Fruit fly (Drosophila melanogaster) whole organism, embryonic: Measurements from ENCODE around the gene ND-39.

Experiments used
- ATbp ChIP-seq: fragments of 200-800 bp; sonication (Bioruptor generic); optimal IDR thresholded peaks from 2 replicates; lab custom pipeline; 2017; ENCODE audit warnings: missing biosample characterization, mild to moderate bottlenecking, missing genetic modification characterization, missing genetic modification reagents
- Aef1 ChIP-seq: fragments of 200-800 bp; sonication (Bioruptor generic); IDR thresholded peaks from 3 replicates; pipeline ENCODE4 v1.3.6; 2022; ENCODE audit warnings: missing biosample characterization, missing genetic modification characterization
- Blimp-1 ChIP-seq: fragments of 200-800 bp; sonication (Bioruptor generic); optimal IDR thresholded peaks from 3 replicates; lab custom pipeline; 2018; ENCODE audit warnings: missing biosample characterization, missing genetic modification characterization, mild to moderate bottlenecking, moderate library complexity, missing genetic modification reagents
- CG10274 ChIP-seq: fragments of 200-800 bp; sonication (Bioruptor generic); optimal IDR thresholded peaks from 3 replicates; lab custom pipeline; 2017; ENCODE audit warnings: missing biosample characterization, mild to moderate bottlenecking, missing genetic modification characterization
- CG10321 ChIP-seq: fragments of 200-800 bp; sonication (Bioruptor generic); IDR thresholded peaks from 2 replicates; pipeline ENCODE4 v1.3.6; 2022; ENCODE audit warnings: missing biosample characterization, missing genetic modification characterization
- CG10366 ChIP-seq: fragments of 200-800 bp; sonication (Bioruptor generic); IDR thresholded peaks from 2 replicates; pipeline ENCODE4 v1.3.6; 2022; ENCODE audit warnings: missing biosample characterization, missing genetic modification characterization
- CG11560 ChIP-seq: fragments of 200-800 bp; sonication (Bioruptor generic); IDR thresholded peaks from 3 replicates; pipeline ENCODE4 v1.3.6; 2022; ENCODE audit warnings: missing biosample characterization, missing genetic modification characterization
- CG12942 ChIP-seq: fragments of 200-800 bp; sonication (Bioruptor generic); optimal IDR thresholded peaks from 3 replicates; lab custom pipeline; 2016; ENCODE audit warnings: missing biosample characterization, missing genetic modification characterization
- CG14667 ChIP-seq: fragments of 200-800 bp; sonication (Bioruptor generic); IDR thresholded peaks from 2 replicates; pipeline ENCODE4 v1.3.6; 2022; ENCODE audit warnings: missing biosample characterization, missing genetic modification characterization
- CG14860 ChIP-seq: fragments of 200-800 bp; sonication (Bioruptor generic); IDR thresholded peaks from 3 replicates; pipeline ENCODE4 v1.3.6; 2022; ENCODE audit warnings: missing biosample characterization, missing genetic modification characterization; ENCODE audit not compliant: partially characterized antibody
- CG15696 ChIP-seq: fragments of 200-800 bp; sonication (Bioruptor generic); optimal IDR thresholded peaks from 2 replicates; lab custom pipeline; 2019; ENCODE audit warnings: missing biosample characterization, mild to moderate bottlenecking, missing genetic modification characterization, moderate library complexity
- CG17359 ChIP-seq: fragments of 200-800 bp; sonication (Bioruptor generic); optimal IDR thresholded peaks from 3 replicates; lab custom pipeline; 2018; ENCODE audit warnings: missing biosample characterization, mild to moderate bottlenecking, missing genetic modification characterization, moderate library complexity
- CG1792 ChIP-seq: fragments of 200-800 bp; sonication (Bioruptor generic); optimal IDR thresholded peaks from 2 replicates; lab custom pipeline; 2016; ENCODE audit warnings: missing biosample characterization, missing genetic modification characterization
- CG18619 ChIP-seq: fragments of 200-800 bp; sonication (Bioruptor generic); optimal IDR thresholded peaks from 3 replicates; lab custom pipeline; 2017; ENCODE audit warnings: missing biosample characterization, mild to moderate bottlenecking, missing genetic modification characterization
- CG31441 ChIP-seq: fragments of 200-800 bp; sonication (Bioruptor generic); IDR thresholded peaks from 2 replicates; pipeline ENCODE4 v1.3.6; 2022; ENCODE audit warnings: missing biosample characterization, missing genetic modification characterization
- CG33213 ChIP-seq: fragments of 200-800 bp; sonication (Bioruptor generic); optimal IDR thresholded peaks from 3 replicates; lab custom pipeline; 2016; ENCODE audit warnings: missing biosample characterization, missing genetic modification characterization
- CG3726 ChIP-seq: fragments of 200-800 bp; sonication (Bioruptor generic); IDR thresholded peaks from 3 replicates; pipeline ENCODE4, ENCODE4 v1.3.6; 2022; ENCODE audit warnings: missing biosample characterization, missing genetic modification characterization
- CG42726 ChIP-seq: fragments of 200-800 bp; sonication (Bioruptor generic); IDR thresholded peaks from 2 replicates; pipeline ENCODE4 v1.3.6; 2022; ENCODE audit warnings: missing biosample characterization, missing genetic modification characterization; ENCODE audit not compliant: partially characterized antibody
- CG6654 ChIP-seq: fragments of 200-800 bp; sonication (Bioruptor generic); optimal IDR thresholded peaks from 2 replicates; lab custom pipeline; 2017; ENCODE audit warnings: missing biosample characterization, mild to moderate bottlenecking, missing genetic modification characterization
- CG8359 ChIP-seq: fragments of 200-800 bp; sonication (Bioruptor generic); optimal IDR thresholded peaks from 2 replicates; lab custom pipeline; 2017; ENCODE audit warnings: missing biosample characterization, mild to moderate bottlenecking, missing genetic modification characterization, borderline replicate concordance
- Dbx ChIP-seq: fragments of 200-800 bp; sonication (Bioruptor generic); IDR thresholded peaks from 3 replicates; pipeline ENCODE4 v1.3.6; 2022; ENCODE audit warnings: missing biosample characterization, missing genetic modification characterization
- Dip3 ChIP-seq: fragments of 200-800 bp; sonication (Bioruptor generic); optimal IDR thresholded peaks from 3 replicates; lab custom pipeline; 2016; ENCODE audit warnings: missing biosample characterization, missing genetic modification characterization
- Drgx ChIP-seq: fragments of 200-800 bp; sonication (Bioruptor generic); IDR thresholded peaks from 2 replicates; pipeline ENCODE4 v1.3.6; 2022; ENCODE audit warnings: missing biosample characterization, missing genetic modification characterization
- E2f2 ChIP-seq: fragments of 200-800 bp; sonication (Bioruptor generic); IDR thresholded peaks from 2 replicates; pipeline ENCODE4 v1.3.6; 2022; ENCODE audit warnings: missing biosample characterization, missing genetic modification characterization
- ERR ChIP-seq: fragments of 200-800 bp; sonication (Bioruptor generic); optimal IDR thresholded peaks from 2 replicates; lab custom pipeline; 2016; ENCODE audit warnings: missing biosample characterization, missing genetic modification characterization
- Fer2 ChIP-seq: fragments of 200-800 bp; sonication (Bioruptor generic); optimal IDR thresholded peaks from 2 replicates; lab custom pipeline; 2018; ENCODE audit warnings: missing biosample characterization, mild to moderate bottlenecking, missing genetic modification characterization, moderate library complexity
- Gsc ChIP-seq: fragments of 200-800 bp; sonication (Bioruptor generic); IDR thresholded peaks from 2 replicates; pipeline ENCODE4 v1.3.6; 2022; ENCODE audit warnings: missing biosample characterization, missing genetic modification characterization
- Hr3 ChIP-seq: fragments of 200-800 bp; sonication (Bioruptor generic); optimal IDR thresholded peaks from 3 replicates; lab custom pipeline; 2016; ENCODE audit warnings: missing biosample characterization, missing genetic modification characterization
- Kr ChIP-seq: fragments of 200-800 bp; sonication (Bioruptor generic); optimal IDR thresholded peaks from 2 replicates; lab custom pipeline; 2017; ENCODE audit warnings: missing biosample characterization, mild to moderate bottlenecking, missing genetic modification characterization
- Mrtf ChIP-seq: fragments of 200-800 bp; sonication (Bioruptor generic); IDR thresholded peaks from 3 replicates; pipeline ENCODE4 v1.3.6; 2022; ENCODE audit warnings: missing biosample characterization, missing genetic modification characterization
- Rfx ChIP-seq: fragments of 200-800 bp; sonication (Bioruptor generic); IDR thresholded peaks from 2 replicates; pipeline ENCODE4 v1.3.6; 2022; ENCODE audit warnings: missing biosample characterization, missing genetic modification characterization
- Vsx1 ChIP-seq: fragments of 200-800 bp; sonication (Bioruptor generic); optimal IDR thresholded peaks from 2 replicates; lab custom pipeline; 2017; ENCODE audit warnings: missing biosample characterization, mild to moderate bottlenecking, missing genetic modification characterization, missing genetic modification reagents
- aop ChIP-seq: fragments of 200-800 bp; sonication (Bioruptor generic); IDR thresholded peaks from 2 replicates; pipeline ENCODE4 v1.3.6; 2022; ENCODE audit warnings: missing biosample characterization, missing genetic modification characterization
- ap ChIP-seq: fragments of 200-800 bp; sonication (Bioruptor generic); IDR thresholded peaks from 2 replicates; pipeline ENCODE4 v1.3.6; 2022; ENCODE audit warnings: missing biosample characterization, missing genetic modification characterization
- ato ChIP-seq: fragments of 200-800 bp; sonication (Bioruptor generic); IDR thresholded peaks from 2 replicates; pipeline ENCODE4 v1.3.6; 2022; ENCODE audit warnings: missing biosample characterization, missing genetic modification characterization; ENCODE audit not compliant: partially characterized antibody
- bbx ChIP-seq: fragments of 200-800 bp; sonication (Bioruptor generic); IDR thresholded peaks from 2 replicates; pipeline ENCODE4 v1.3.6; 2022; ENCODE audit warnings: missing biosample characterization, missing genetic modification characterization; ENCODE audit not compliant: partially characterized antibody
- dysf ChIP-seq: fragments of 200-800 bp; sonication (Bioruptor generic); IDR thresholded peaks from 3 replicates; pipeline ENCODE4 v1.3.6; 2022; ENCODE audit warnings: missing biosample characterization, missing genetic modification characterization
- eve ChIP-seq, 2 experiments: fragments of >200 bp; optimal IDR thresholded peaks; 2 replicates each; lab custom pipeline; 2017; ENCODE audit warnings: missing biosample characterization in 2 of 2, missing genetic modification characterization in 2 of 2
- eyg ChIP-seq: fragments of 200-800 bp; sonication (Bioruptor generic); optimal IDR thresholded peaks from 3 replicates; lab custom pipeline; 2016; ENCODE audit warnings: missing biosample characterization, missing genetic modification characterization
- fd96Cb ChIP-seq: fragments of 200-800 bp; sonication (Bioruptor generic); optimal IDR thresholded peaks from 2 replicates; lab custom pipeline; 2018; ENCODE audit warnings: missing biosample characterization, mild to moderate bottlenecking, missing genetic modification characterization, moderate library complexity
- gem ChIP-seq: fragments of 200-800 bp; sonication (Bioruptor generic); optimal IDR thresholded peaks from 2 replicates; lab custom pipeline; 2019; ENCODE audit warnings: missing biosample characterization, mild to moderate bottlenecking, missing genetic modification characterization, moderate library complexity
- gt ChIP-seq: fragments of 200-800 bp; sonication (Bioruptor generic); IDR thresholded peaks from 2 replicates; pipeline ENCODE4 v1.3.6; 2022; ENCODE audit warnings: missing biosample characterization, missing genetic modification characterization
- p53 ChIP-seq: fragments of 200-800 bp; sonication (Bioruptor generic); optimal IDR thresholded peaks from 2 replicates; lab custom pipeline; 2016; ENCODE audit warnings: missing biosample characterization, missing genetic modification characterization
- pb ChIP-seq: fragments of 200-800 bp; sonication (Bioruptor generic); optimal IDR thresholded peaks from 3 replicates; lab custom pipeline; 2016; ENCODE audit warnings: missing biosample characterization, missing genetic modification characterization
- salm ChIP-seq: fragments of 200-800 bp; sonication (Bioruptor generic); optimal IDR thresholded peaks from 2 replicates; lab custom pipeline; 2018; ENCODE audit warnings: missing biosample characterization, mild to moderate bottlenecking, missing genetic modification characterization
- ssp ChIP-seq: fragments of 200-800 bp; sonication (Bioruptor generic); IDR thresholded peaks from 2 replicates; pipeline ENCODE4 v1.3.6; 2022; ENCODE audit warnings: missing biosample characterization, missing genetic modification characterization
- stwl ChIP-seq: fragments of 200-800 bp; sonication (Bioruptor generic); optimal IDR thresholded peaks from 3 replicates; lab custom pipeline; 2018; ENCODE audit warnings: missing biosample characterization, mild to moderate bottlenecking, missing genetic modification characterization, moderate library complexity
- twi ChIP-seq: fragments of 200-800 bp; optimal IDR thresholded peaks from 2 replicates; lab custom pipeline; 2019; ENCODE audit warnings: missing biosample characterization, mild to moderate bottlenecking, missing genetic modification characterization, moderate library complexity

ND-39 gene

DNA sequence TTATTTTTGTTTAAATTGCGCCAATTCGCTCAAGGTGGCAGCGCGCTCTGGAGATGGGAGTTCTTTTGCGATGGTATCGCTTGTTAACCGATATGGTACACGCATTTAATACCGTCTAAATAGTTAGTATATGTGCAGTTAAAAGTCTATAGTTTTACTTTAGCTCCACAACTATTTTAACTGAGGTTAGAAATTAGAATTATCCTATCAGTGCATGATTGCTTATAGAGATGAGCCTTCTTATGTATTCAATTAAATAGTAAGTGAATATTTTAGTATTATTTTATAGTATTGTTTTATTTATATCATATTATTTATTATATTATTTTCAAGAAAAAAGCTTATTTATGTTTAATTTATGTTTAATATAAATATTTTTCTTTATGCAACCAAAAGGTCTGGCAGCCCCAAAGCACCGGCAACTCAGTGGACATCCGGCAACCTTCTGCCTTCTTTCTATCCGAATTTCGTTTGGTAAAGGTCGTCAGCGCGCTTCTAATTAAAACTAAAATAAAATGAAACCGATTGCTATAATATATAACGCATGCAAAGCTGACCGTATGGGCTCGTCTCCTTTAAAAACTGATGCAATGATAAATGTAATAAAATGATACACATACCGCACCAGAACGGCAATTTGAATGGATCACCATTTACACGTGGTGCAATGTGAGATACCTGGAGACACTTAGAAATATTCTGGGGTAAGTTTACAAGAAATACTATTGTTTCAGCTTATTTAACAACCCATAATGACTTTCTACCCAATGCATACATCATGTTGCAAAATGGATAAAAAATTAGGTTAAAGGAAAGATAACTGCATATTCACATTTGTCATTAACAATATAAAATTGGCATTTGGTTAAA lies 38.8 kb upstream of the ND-39 start, which contains the start of gene CG5199 (continued):
- TF ChIP-seq Aef1 (GFP tag; lab: Robert Waterston, UW) (no peak; the same call in 1 of the 3 replicates), ato (GFP tag; lab: Robert Waterston, UW) (peak; percentile 32; the same call in 1 of the 2 replicates), Rfx (GFP tag; lab: Robert Waterston, UW) (peak; percentile 67), twi (tag; lab: Kevin White, UChicago) (peak; percentile 42), CG10274 (GFP tag; lab: Kevin White, UChicago) (peak; percentile 20), Kr (GFP tag; lab: Kevin White, UChicago) (no peak), CG10366 (GFP tag; lab: Robert Waterston, UW) (peak; percentile 30), Blimp-1 (GFP tag; lab: Kevin White, UChicago) (peak; percentile 61), aop (no peak), CG10321 (GFP tag; lab: Robert Waterston, UW) (no peak), CG14667 (GFP tag; lab: Robert Waterston, UW) (peak; percentile 60), CG3726 (GFP tag; lab: Robert Waterston, UW) (0 out of 3 replicates have a peak, but pooled peaks have one; percentile 58), Gsc (no peak), Dip3 (GFP tag; lab: Kevin White, UChicago) (peak; percentile 24), stwl (tag; lab: Kevin White, UChicago) (peak; percentile 50), CG42726 (GFP tag; lab: Robert Waterston, UW) (peak; percentile 86), Dbx (GFP tag; lab: Robert Waterston, UW) (peak; percentile 75; the same call in 2 of the 3 replicates), Mrtf (peak; percentile 68; the same call in 2 of the 3 replicates), ERR (GFP tag; lab: Kevin White, UChicago) (no peak), CG8359 (GFP tag; lab: Kevin White, UChicago) (peak; percentile 40), CG14860 (GFP tag; lab: Robert Waterston, UW) (peak; percentile 62; the same call in 2 of the 3 replicates), CG6654 (GFP tag; lab: Kevin White, UChicago) (peak; percentile 10), CG1792 (GFP tag; lab: Kevin White, UChicago) (peak; percentile 2), ap (GFP tag; lab: Robert Waterston, UW) (0 out of 2 replicates have a peak, but pooled peaks have one; percentile 24), eve (GFP tag; optimal IDR thresholded peaks at IDR 0.05; lab: Kevin White, UChicago) (no peak), CG33213 (peak; percentile 12), CG15696 (tag; lab: Kevin White, UChicago) (peak; percentile 75), Hr3 (GFP tag; lab: Kevin White, UChicago) (peak; percentile 79), Fer2 (tag; lab: Kevin White, UChicago) (peak; percentile 29), CG18619 (GFP tag; lab: Kevin White, UChicago) (peak; percentile 55), CG11560 (tag; lab: Robert Waterston, UW) (peak; percentile 56; the same call in 1 of the 3 replicates), salm (no peak), fd96Cb (tag; lab: Kevin White, UChicago) (peak; percentile 76), Vsx1 (peak; percentile 23), eyg (no peak), ATbp (GFP tag; lab: Kevin White, UChicago) (no peak), CG31441 (GFP tag; lab: Robert Waterston, UW) (peak; percentile 79), gt (GFP tag; lab: Robert Waterston, UW) (no peak), Drgx (0 out of 2 replicates have a peak, but pooled peaks have one; percentile 28), E2f2 (GFP tag; lab: Robert Waterston, UW) (peak; percentile 62), CG17359 (tag; lab: Kevin White, UChicago) (peak; percentile 50), dysf (GFP tag; lab: Robert Waterston, UW) (peak; percentile 77), ssp (GFP tag; lab: Robert Waterston, UW) (peak; percentile 53; the same call in 1 of the 2 replicates), bbx (GFP tag; lab: Robert Waterston, UW) (peak; percentile 67), CG12942 (peak; percentile 50), gem (tag; lab: Kevin White, UChicago) (peak; percentile 91), pb (GFP tag; lab: Kevin White, UChicago) (no peak), p53 (GFP tag; lab: Kevin White, UChicago) (no peak)
